Worm (Caenorhabditis elegans) whole organism, L3 larva: ENCODE results near the gene F29F11.20.

Experiments
- ZK546.5 ChIP-seq: sonication (generic microtip); optimal IDR thresholded peaks from 2 replicates; lab custom pipeline; 2017; ENCODE audit warnings: missing biosample characterization, missing genetic modification characterization
- ama-1 ChIP-seq: fragments of 150-350 bp; optimal IDR thresholded peaks from 2 replicates; lab custom pipeline; 2018
- ceh-16 ChIP-seq: sonication (generic microtip); optimal IDR thresholded peaks from 2 replicates; lab custom pipeline; 2017; ENCODE audit warnings: missing biosample characterization, missing genetic modification characterization
- egl-27 ChIP-seq: sonication (generic microtip); optimal IDR thresholded peaks from 4 replicates; lab custom pipeline; 2017; ENCODE audit warnings: missing biosample characterization, missing genetic modification reagents, missing genetic modification characterization
- egl-5 ChIP-seq: fragments of 150-350 bp; optimal IDR thresholded peaks from 2 replicates; lab custom pipeline; 2017; ENCODE audit warnings: missing biosample characterization, missing genetic modification reagents, missing genetic modification characterization, inconsistent platforms
- elt-1 ChIP-seq: fragments of 150-350 bp; optimal IDR thresholded peaks from 2 replicates; lab custom pipeline; 2014; ENCODE audit warnings: missing biosample characterization, missing genetic modification characterization
- elt-2 ChIP-seq: sonication (generic microtip); optimal IDR thresholded peaks from 2 replicates; lab custom pipeline; 2016; ENCODE audit warnings: missing genetic modification reagents, mild to moderate bottlenecking, missing genetic modification characterization, missing compliant biosample characterization
- elt-3 ChIP-seq, 3 experiments: fragments of 150-350 bp in 1 of 3; sonication (generic microtip) in 2 of 3; optimal IDR thresholded peaks; 2 replicates in 2 of 3; 4 replicates in 1 of 3; lab custom pipeline; 2014 to 2017; ENCODE audit warnings: missing biosample characterization in 3 of 3, missing genetic modification characterization in 3 of 3
- eor-1 ChIP-seq, 2 experiments: fragments of 150-350 bp; optimal IDR thresholded peaks; 2 replicates each; lab custom pipeline; 2014 to 2018; ENCODE audit warnings: missing biosample characterization in 2 of 2, missing genetic modification characterization in 2 of 2
- fkh-10 ChIP-seq: sonication (generic microtip); optimal IDR thresholded peaks from 2 replicates; lab custom pipeline; 2017; ENCODE audit warnings: missing biosample characterization, missing genetic modification reagents, missing genetic modification characterization
- fos-1 ChIP-seq: fragments of 150-350 bp; optimal IDR thresholded peaks from 2 replicates; lab custom pipeline; 2014; ENCODE audit warnings: missing biosample characterization, missing genetic modification characterization
- hmg-11 ChIP-seq: sonication (generic microtip); optimal IDR thresholded peaks from 2 replicates; lab custom pipeline; 2016; ENCODE audit warnings: missing genetic modification characterization, missing compliant biosample characterization
- jun-1 ChIP-seq: fragments of 150-350 bp; optimal IDR thresholded peaks from 2 replicates; lab custom pipeline; 2014; ENCODE audit warnings: missing biosample characterization, missing genetic modification reagents, missing genetic modification characterization
- lin-15B ChIP-seq: fragments of 150-350 bp; optimal IDR thresholded peaks from 2 replicates; lab custom pipeline; 2014; ENCODE audit warnings: missing biosample characterization, missing genetic modification characterization
- lin-39 ChIP-seq: fragments of 150-350 bp; optimal IDR thresholded peaks from 2 replicates; lab custom pipeline; 2018; ENCODE audit warnings: missing biosample characterization, missing genetic modification reagents, missing genetic modification characterization
- mdl-1 ChIP-seq: fragments of 150-350 bp; optimal IDR thresholded peaks from 2 replicates; lab custom pipeline; 2014; ENCODE audit warnings: missing biosample characterization, missing genetic modification characterization
- nhr-11 ChIP-seq: fragments of 150-350 bp; optimal IDR thresholded peaks from 2 replicates; lab custom pipeline; 2014; ENCODE audit warnings: missing biosample characterization, missing genetic modification characterization
- nhr-237 ChIP-seq: fragments of 150-350 bp; optimal IDR thresholded peaks from 2 replicates; lab custom pipeline; 2014; ENCODE audit warnings: missing biosample characterization, missing genetic modification characterization
- nhr-28 ChIP-seq: fragments of 150-350 bp; optimal IDR thresholded peaks from 2 replicates; lab custom pipeline; 2014; ENCODE audit warnings: missing biosample characterization, missing genetic modification characterization
- nhr-67 ChIP-seq: fragments of 150-350 bp; optimal IDR thresholded peaks from 2 replicates; lab custom pipeline; 2014; ENCODE audit warnings: missing biosample characterization, missing genetic modification characterization
- nhr-77 ChIP-seq: fragments of 150-350 bp; optimal IDR thresholded peaks from 2 replicates; lab custom pipeline; 2014; ENCODE audit warnings: missing biosample characterization, missing genetic modification characterization
- pha-4 ChIP-seq: fragments of 150-350 bp; optimal IDR thresholded peaks from 2 replicates; lab custom pipeline; 2014; ENCODE audit warnings: missing biosample characterization, missing genetic modification reagents, missing genetic modification characterization
- pqm-1 ChIP-seq: fragments of 150-350 bp; optimal IDR thresholded peaks from 2 replicates; lab custom pipeline; 2017; ENCODE audit warnings: missing biosample characterization, missing genetic modification characterization, inconsistent platforms
- sea-2 ChIP-seq: fragments of 150-350 bp; sonication (generic microtip); optimal IDR thresholded peaks from 4 replicates; lab custom pipeline; 2014; ENCODE audit warnings: missing biosample characterization, missing genetic modification reagents, missing genetic modification characterization
- skn-1 ChIP-seq: fragments of 150-350 bp; optimal IDR thresholded peaks from 2 replicates; lab custom pipeline; 2014; ENCODE audit warnings: missing biosample characterization, missing genetic modification characterization
- snpc-4 ChIP-seq: fragments of 150-350 bp; optimal IDR thresholded peaks from 2 replicates; lab custom pipeline; 2014; ENCODE audit warnings: missing biosample characterization, missing genetic modification characterization
- tbx-2 ChIP-seq: sonication (generic microtip); optimal IDR thresholded peaks from 2 replicates; lab custom pipeline; 2016; ENCODE audit warnings: mild to moderate bottlenecking, missing genetic modification characterization, missing compliant biosample characterization
- unc-39 ChIP-seq: sonication (generic microtip); optimal IDR thresholded peaks from 4 replicates; lab custom pipeline; 2017; ENCODE audit warnings: missing biosample characterization, missing genetic modification characterization
- unc-62 ChIP-seq: fragments of 150-350 bp; sonication (generic microtip); optimal IDR thresholded peaks from 4 replicates; lab custom pipeline; 2014; ENCODE audit warnings: missing biosample characterization, missing genetic modification reagents, missing genetic modification characterization
- zag-1 ChIP-seq: fragments of 150-350 bp; optimal IDR thresholded peaks from 2 replicates; lab custom pipeline; 2014; ENCODE audit warnings: missing biosample characterization, missing genetic modification characterization
- ztf-11 ChIP-seq: fragments of 150-350 bp; optimal IDR thresholded peaks from 2 replicates; lab custom pipeline; 2014; ENCODE audit warnings: missing biosample characterization, missing genetic modification characterization
- ztf-4 ChIP-seq: fragments of 150-350 bp; optimal IDR thresholded peaks from 2 replicates; lab custom pipeline; 2014; ENCODE audit warnings: missing biosample characterization, missing genetic modification characterization

Gene F29F11.20

DNA sequence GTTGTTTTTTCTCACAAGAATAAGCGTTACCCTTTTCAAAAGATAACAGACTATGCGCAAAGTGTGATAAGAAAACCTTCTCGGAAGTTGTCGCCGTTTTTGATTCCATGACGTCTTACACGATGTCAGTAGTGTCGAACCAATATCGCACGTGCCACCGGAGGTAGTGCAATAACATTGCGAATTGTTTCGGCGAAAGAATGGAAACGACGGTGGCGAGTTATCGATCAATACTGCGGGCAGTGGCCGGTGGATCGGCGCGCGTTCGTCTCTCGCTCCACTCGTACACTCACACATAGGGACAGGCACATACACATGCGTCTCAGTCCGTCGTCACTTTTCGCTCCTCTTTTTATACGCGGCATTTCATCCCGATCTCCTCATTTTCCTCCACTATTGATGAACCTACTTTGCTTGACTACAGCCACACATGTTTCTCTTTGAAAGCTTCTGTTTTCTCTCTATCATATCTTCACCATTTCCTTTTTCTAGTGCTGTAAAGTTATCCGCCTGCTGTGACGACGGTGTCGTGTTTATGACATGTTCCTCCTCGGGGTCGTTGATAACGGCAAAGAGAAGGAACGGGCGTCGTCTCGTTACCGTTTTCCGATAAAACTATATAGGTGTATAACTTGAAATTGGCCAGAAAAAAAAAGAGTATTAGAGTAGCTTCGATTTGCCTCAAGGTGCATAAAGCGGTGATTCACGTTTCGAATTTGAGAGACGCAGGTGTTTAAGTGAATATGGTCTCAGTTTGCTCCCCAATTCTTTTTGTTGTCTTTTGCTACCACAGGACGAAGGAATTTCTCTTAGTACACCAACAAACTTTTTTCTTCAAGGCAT is 6.4 kb upstream of the F29F11.20 start (continued):
- no peak for TF ChIP-seq zag-1 (tag; lab: Kevin White, UChicago)
- TF ChIP-seq ZK546.5 (tag; lab: Kevin White, UChicago), result no peak
- TF ChIP-seq lin-15B (tag; lab: Kevin White, UChicago), result no peak
- peak; percentile 54 for TF ChIP-seq jun-1 (tag; lab: Kevin White, UChicago)
- TF ChIP-seq tbx-2 (tag; lab: Kevin White, UChicago), result no peak
- no peak for TF ChIP-seq egl-27 (tag; lab: Kevin White, UChicago)
- no peak for TF ChIP-seq egl-5 (tag; lab: Kevin White, UChicago)
- no peak for TF ChIP-seq eor-1 (tag; optimal IDR thresholded peaks at IDR 0.05; lab: Kevin White, UChicago)
- TF ChIP-seq snpc-4 (tag; lab: Kevin White, UChicago), result no peak
- no peak for TF ChIP-seq nhr-67 (tag; lab: Kevin White, UChicago)
- TF ChIP-seq pqm-1 (tag; lab: Kevin White, UChicago), result no peak
- no peak for TF ChIP-seq nhr-28
- TF ChIP-seq skn-1 (tag; lab: Kevin White, UChicago), result no peak

ce11 chrV:10682122-10682521 is 5.6 kb upstream of the F29F11.20 start, which contains the start of gene gsp-1:
gsp-1 (plus strand) TSS chrV:10682422.
- TF ChIP-seq nhr-77 (tag; lab: Kevin White, UChicago) (no peak), lin-39 (peak; percentile 9)

ce11 chrV:10683458-10683857 is 4.2 kb upstream of the F29F11.20 start:
- TF ChIP-seq ama-1 (no peak), nhr-237 (tag; lab: Kevin White, UChicago) (no peak), ztf-11 (no peak), ZK546.5 (tag; lab: Kevin White, UChicago) (no peak), nhr-11 (no peak), unc-39 (tag; lab: Kevin White, UChicago) (no peak), hmg-11 (tag; lab: Kevin White, UChicago) (peak; percentile 23), fkh-10 (no peak)

ce11 chrV:10684748-10685147 is 3.0 kb upstream of the F29F11.20 start:
- no peak for TF ChIP-seq elt-1 (tag; lab: Kevin White, UChicago)
- TF ChIP-seq fkh-10, result peak; percentile 49
- no peak for TF ChIP-seq elt-3 (tag; optimal IDR thresholded peaks at IDR 0.05; lab: Kevin White, UChicago)

DNA sequence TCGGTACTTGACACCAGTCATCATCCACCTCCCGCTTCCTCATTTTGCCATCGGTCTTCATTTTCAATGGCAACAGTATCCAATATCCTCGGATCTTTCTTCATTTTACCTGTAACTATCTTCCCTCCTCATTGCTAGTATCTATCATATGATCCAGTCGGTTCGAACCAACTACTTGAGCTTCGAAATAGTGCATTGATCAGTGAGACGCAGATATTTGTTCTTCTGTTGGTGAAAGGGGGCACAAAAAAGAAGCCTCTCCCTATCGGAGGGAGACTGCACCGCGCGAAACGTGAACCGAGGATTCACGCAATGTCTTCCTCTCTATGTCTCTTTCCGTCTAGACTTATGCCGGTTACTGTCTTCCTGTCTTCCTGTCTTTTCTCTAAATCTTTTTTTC is 3.6 kb downstream of the F29F11.20 start:
- no peak for TF ChIP-seq mdl-1
- peak; percentile 68 for TF ChIP-seq pha-4
- TF ChIP-seq ztf-4 (tag; lab: Kevin White, UChicago), result no peak
- TF ChIP-seq ZK546.5 (tag; lab: Kevin White, UChicago), result no peak
- TF ChIP-seq sea-2 (GFP tag; lab: Kevin White, UChicago), result no peak

ce11 chrV:10693749-10694148 is 6.0 kb downstream of the F29F11.20 start:
- TF ChIP-seq unc-62 (GFP tag; lab: Kevin White, UChicago) (no peak), jun-1 (tag; lab: Kevin White, UChicago) (peak; percentile 88), pqm-1 (tag; lab: Kevin White, UChicago) (peak; percentile 99), elt-2 (tag; lab: Kevin White, UChicago) (peak; percentile 99), nhr-77 (tag; lab: Kevin White, UChicago) (no peak), fos-1 (tag; lab: Kevin White, UChicago) (peak; percentile 11), pha-4 (peak; percentile 81)

DNA sequence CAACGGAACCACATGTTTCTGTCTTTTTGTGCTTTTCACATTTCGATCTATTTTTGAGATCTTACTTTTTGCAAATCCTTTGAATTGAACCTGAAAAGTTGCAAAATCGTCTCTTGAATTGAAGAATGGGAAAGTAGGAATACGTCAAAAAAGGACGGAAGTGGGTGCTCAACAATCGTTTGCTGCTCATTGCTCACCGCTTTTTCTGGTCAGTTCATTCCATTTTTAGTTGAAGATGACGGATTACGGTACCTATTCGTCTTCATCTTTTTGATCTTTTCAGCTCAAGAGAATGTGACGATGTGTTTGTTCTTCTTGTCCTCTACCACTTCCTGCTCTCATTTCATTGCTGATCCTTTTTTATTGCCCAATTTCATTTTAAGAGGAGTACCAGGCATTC is 7.5 kb downstream of the F29F11.20 start, which contains the start of gene C05A2.4:
Gene C05A2.4 (plus strand): TSS at position 301 of the 400 bp plus-strand sequence.
- TF ChIP-seq pqm-1 (tag; lab: Kevin White, UChicago), result peak; percentile 21
- no peak for TF ChIP-seq skn-1 (tag; lab: Kevin White, UChicago)
- TF ChIP-seq egl-27 (tag; lab: Kevin White, UChicago), result no peak
- TF ChIP-seq ceh-16 (tag; lab: Kevin White, UChicago), result no peak
